Worm (Caenorhabditis elegans): Measurements from ENCODE around the gene hpo-30.

hpo-30 gene

ce11 chrV:12303453-12304077 lies 6.6 kb downstream of the hpo-30 start (continued):
- TF ChIP-seq nhr-43 (tag; optimal IDR thresholded peaks at IDR 0.05; ENCODE audit: poor library complexity, severe bottlenecking) (peak; percentile 97), nhr-12 (tag; optimal IDR thresholded peaks at IDR 0.05) (peak; percentile 4), ceh-28 (tag; optimal IDR thresholded peaks at IDR 0.05) (peak; percentile 46)

ce11 chrV:12301985-12302591 lies 8.1 kb downstream of the hpo-30 start, which contains the start of the genes frm-7 and F55C5.17:
frm-7 (plus strand) TSS chrV:12302484.
F55C5.17 (plus strand) TSS chrV:12302541.
- no peak for TF ChIP-seq eor-1 (tag; optimal IDR thresholded peaks at IDR 0.05)
- peak; percentile 90 for TF ChIP-seq elt-2 (tag; optimal IDR thresholded peaks at IDR 0.05)
- peak; percentile 63 for TF ChIP-seq pqm-1 (tag; optimal IDR thresholded peaks at IDR 0.05)
- no peak for TF ChIP-seq nfya-1 (tag; optimal IDR thresholded peaks at IDR 0.05; ENCODE audit: insufficient read depth)
- peak; percentile 12 for TF ChIP-seq pha-4 (tag; optimal IDR thresholded peaks at IDR 0.05)

DNA sequence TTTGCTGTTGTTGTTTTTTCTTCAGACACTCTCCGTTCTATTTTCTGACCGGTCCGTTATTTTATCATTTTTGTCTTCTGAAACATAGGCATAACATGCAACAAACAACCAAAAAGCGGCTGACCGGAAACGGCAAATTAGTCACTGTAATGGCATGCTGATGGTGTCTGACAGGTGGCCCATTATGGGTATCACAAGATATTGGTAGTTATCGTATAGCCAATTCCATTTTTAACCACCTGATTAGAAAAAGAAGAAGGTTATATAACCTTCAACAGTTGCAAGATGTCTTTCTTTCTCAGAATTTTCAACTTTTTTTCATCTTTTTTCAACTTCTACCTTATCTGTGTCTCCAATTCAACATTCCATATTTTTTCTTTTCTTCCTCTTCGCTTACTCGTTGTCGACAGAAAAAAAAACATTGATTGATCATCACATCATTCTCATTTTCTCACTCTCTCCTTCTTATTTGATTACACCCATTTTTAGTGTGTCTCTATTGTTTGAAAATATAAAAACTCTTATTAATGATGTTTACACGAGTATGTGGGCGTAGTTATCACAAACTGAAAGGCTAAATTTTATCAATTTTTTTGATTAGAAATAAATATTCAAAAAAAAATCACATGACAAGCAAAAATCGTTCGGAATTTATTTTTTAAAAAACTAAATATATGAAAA lies 9.2 kb downstream of the hpo-30 start:
- TF ChIP-seq daf-12 (tag; optimal IDR thresholded peaks at IDR 0.05) (no peak), fkh-2 (tag; optimal IDR thresholded peaks at IDR 0.05) (no peak), ceh-28 (tag; optimal IDR thresholded peaks at IDR 0.05) (no peak), pqm-1 (tag; optimal IDR thresholded peaks at IDR 0.05) (peak; percentile 13), fkh-10 (GFP tag; optimal IDR thresholded peaks at IDR 0.05) (no peak), skn-1 (tag; optimal IDR thresholded peaks at IDR 0.05) (no peak), zag-1 (tag; optimal IDR thresholded peaks at IDR 0.05) (no peak), nhr-23 (tag; optimal IDR thresholded peaks at IDR 0.05) (peak; percentile 24), nhr-25 (tag; optimal IDR thresholded peaks at IDR 0.05) (peak; percentile 6), snpc-4 (tag; optimal IDR thresholded peaks at IDR 0.05) (no peak), lsy-12 (tag; optimal IDR thresholded peaks at IDR 0.05) (no peak), pha-4 (tag; optimal IDR thresholded peaks at IDR 0.05) (peak; percentile 73), nfya-1 (tag; optimal IDR thresholded peaks at IDR 0.05; ENCODE audit: insufficient read depth) (no peak), nhr-12 (tag; optimal IDR thresholded peaks at IDR 0.05) (no peak), elt-2 (tag; optimal IDR thresholded peaks at IDR 0.05) (peak; percentile 75), egl-27 (tag; optimal IDR thresholded peaks at IDR 0.05) (no peak), nhr-11 (tag; optimal IDR thresholded peaks at IDR 0.05) (no peak), nhr-77 (tag; optimal IDR thresholded peaks at IDR 0.05) (no peak), jun-1 (tag; optimal IDR thresholded peaks at IDR 0.05) (no peak), lin-39 (tag; optimal IDR thresholded peaks at IDR 0.05) (no peak), ama-1 (optimal IDR thresholded peaks at IDR 0.05) (peak; percentile 3), unc-39 (tag; optimal IDR thresholded peaks at IDR 0.05) (no peak), lin-15B (tag; optimal IDR thresholded peaks at IDR 0.05) (no peak)

DNA sequence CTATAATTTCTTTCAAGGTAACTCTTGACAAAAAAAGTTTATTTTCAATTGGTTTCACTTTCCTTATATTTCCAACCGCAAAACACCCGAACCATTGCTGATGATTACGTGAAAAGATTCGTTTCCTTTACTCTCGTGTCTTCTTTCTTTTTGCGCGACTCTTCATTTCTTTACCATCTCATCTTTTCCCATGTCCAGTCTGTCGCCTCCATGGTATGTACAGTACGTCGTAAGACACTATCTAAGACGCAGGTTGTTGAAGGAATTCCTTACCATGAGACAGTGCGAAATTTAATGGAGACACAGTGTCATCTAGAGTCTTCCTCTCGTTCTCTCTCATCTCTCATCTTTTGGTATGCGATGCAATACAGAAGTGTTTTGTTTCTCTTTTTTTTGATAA lies 10.0 kb downstream of the hpo-30 start:
- TF ChIP-seq nhr-25 (tag; optimal IDR thresholded peaks at IDR 0.05) (peak; percentile 94), nhr-23 (tag; optimal IDR thresholded peaks at IDR 0.05) (peak; percentile 81), ztf-4 (tag; optimal IDR thresholded peaks at IDR 0.05) (peak; percentile 47), ama-1 (optimal IDR thresholded peaks at IDR 0.05) (peak; percentile 55), unc-39 (tag; optimal IDR thresholded peaks at IDR 0.05) (no peak), jun-1 (tag; optimal IDR thresholded peaks at IDR 0.05) (peak; percentile 62), pqm-1 (tag; optimal IDR thresholded peaks at IDR 0.05) (peak; percentile 45), elt-1 (tag; optimal IDR thresholded peaks at IDR 0.05) (peak; percentile 43), fkh-2 (tag; optimal IDR thresholded peaks at IDR 0.05) (no peak), skn-1 (tag; optimal IDR thresholded peaks at IDR 0.05) (no peak), egl-5 (tag; optimal IDR thresholded peaks at IDR 0.05) (no peak), lsy-12 (tag; optimal IDR thresholded peaks at IDR 0.05) (peak; percentile 2), ceh-28 (tag; optimal IDR thresholded peaks at IDR 0.05) (peak; percentile 58), egl-27 (tag; optimal IDR thresholded peaks at IDR 0.05) (peak; percentile 42), elt-2 (tag; optimal IDR thresholded peaks at IDR 0.05) (peak; percentile 74), nfya-1 (tag; optimal IDR thresholded peaks at IDR 0.05; ENCODE audit: insufficient read depth) (peak; percentile 50), elt-3 (tag; optimal IDR thresholded peaks at IDR 0.05) (peak in 1 of 3 experiments; percentile 56), fos-1 (tag; optimal IDR thresholded peaks at IDR 0.05) (no peak), snpc-4 (tag; optimal IDR thresholded peaks at IDR 0.05) (peak; percentile 33), tbx-2 (tag; optimal IDR thresholded peaks at IDR 0.05) (no peak), mdl-1 (tag; optimal IDR thresholded peaks at IDR 0.05) (peak; percentile 25), nhr-43 (tag; optimal IDR thresholded peaks at IDR 0.05; ENCODE audit: poor library complexity, severe bottlenecking) (peak; percentile 20), nhr-77 (tag; optimal IDR thresholded peaks at IDR 0.05) (no peak), nhr-12 (tag; optimal IDR thresholded peaks at IDR 0.05) (no peak), unc-62 (GFP tag; optimal IDR thresholded peaks at IDR 0.05) (peak; percentile 58), pha-4 (tag; optimal IDR thresholded peaks at IDR 0.05) (peak; percentile 91), hmg-11 (tag; optimal IDR thresholded peaks at IDR 0.05) (no peak), R02D3.7 (tag; optimal IDR thresholded peaks at IDR 0.05) (peak; percentile 17), ceh-9 (tag; optimal IDR thresholded peaks at IDR 0.05) (no peak)

All from whole organism, L3 larva.